Worm (Caenorhabditis elegans): ENCODE results near the gene nrde-1.

DNA sequence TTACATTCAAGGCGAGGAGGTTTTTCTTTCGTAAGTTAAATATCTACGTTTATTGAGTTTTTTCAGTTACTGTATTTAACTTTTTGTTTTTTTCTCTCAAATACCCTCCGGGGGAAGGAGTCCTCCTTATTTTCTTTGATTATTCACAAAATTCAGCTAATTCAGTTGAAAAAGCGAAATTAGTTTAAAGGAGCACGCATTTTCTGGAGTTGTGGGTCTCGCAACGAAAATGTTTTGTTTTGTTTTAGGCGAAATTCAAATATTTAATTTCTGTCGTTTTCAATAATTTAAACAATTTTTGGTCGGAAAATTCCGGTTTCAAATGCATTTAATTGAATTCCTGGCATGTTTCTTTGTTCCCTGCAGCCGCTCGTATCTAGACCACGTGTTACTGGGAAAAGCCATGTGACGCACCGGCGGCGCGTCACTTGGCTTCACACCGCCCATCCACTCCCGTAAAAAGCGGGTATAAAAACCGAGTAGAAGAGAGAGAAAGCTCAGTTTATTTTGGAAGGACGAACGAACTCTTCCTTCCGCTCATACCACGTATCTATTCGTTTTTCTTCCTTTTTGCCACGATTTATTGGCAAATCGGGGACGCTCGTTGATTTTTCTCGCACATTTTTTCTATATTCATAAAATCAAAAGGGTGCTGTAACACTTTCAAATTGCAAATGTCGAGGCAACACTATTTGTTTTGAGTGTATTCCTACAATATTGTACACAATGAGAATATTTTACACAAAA is 22.4 kb downstream of the nrde-1 start:
- TF ChIP-seq hlh-12 (tag; optimal IDR thresholded peaks at IDR 0.05) (no peak), ama-1 (optimal IDR thresholded peaks at IDR 0.05) (peak; percentile 32), ama-1 (GFP tag; optimal IDR thresholded peaks at IDR 0.05) (no peak), ztf-18 (tag; optimal IDR thresholded peaks at IDR 0.05) (no peak), bed-2 (GFP tag; IDR thresholded peaks at IDR 0.05) (no peak)
